Worm (Caenorhabditis elegans) whole organism, L1 larva: Measurements from ENCODE around the gene sds-22.

Experiments used
- aly-2 ChIP-seq: fragments of 150-350 bp; optimal IDR thresholded peaks from 2 replicates; lab custom pipeline; 2014; ENCODE audit warnings: missing biosample characterization, missing genetic modification characterization
- blmp-1 ChIP-seq: fragments of 150-350 bp; optimal IDR thresholded peaks from 2 replicates; lab custom pipeline; 2014; ENCODE audit warnings: missing biosample characterization, missing genetic modification characterization
- ceh-82 ChIP-seq, 3 experiments: fragments of 150-350 bp in 1 of 3; sonication (generic microtip) in 2 of 3; optimal IDR thresholded peaks; 2 replicates each; lab custom pipeline; 2014 to 2017; ENCODE audit warnings: missing biosample characterization in 3 of 3, missing genetic modification characterization in 3 of 3
- ceh-88 ChIP-seq: fragments of 200-800 bp; sonication (Bioruptor generic); IDR thresholded peaks from 2 replicates; pipeline ENCODE4 v1.3.6; 2022; ENCODE audit warnings: missing genetic modification characterization, missing compliant biosample characterization
- dpl-1 ChIP-seq, 3 experiments: fragments of 150-350 bp in 2 of 3; sonication (generic microtip) in 1 of 3; optimal IDR thresholded peaks; 2 replicates each; lab custom pipeline; 2014 to 2017; ENCODE audit warnings: missing biosample characterization in 3 of 3, missing genetic modification characterization in 3 of 3, missing genetic modification reagents in 3 of 3
- dsc-1 ChIP-seq: sonication (generic microtip); optimal IDR thresholded peaks from 2 replicates; lab custom pipeline; 2016; ENCODE audit warnings: mild to moderate bottlenecking, missing genetic modification characterization, missing compliant biosample characterization
- efl-1 ChIP-seq, 4 experiments: fragments of 150-350 bp; optimal IDR thresholded peaks in 3 of 4; peaks in 1 of 4; 1 replicate in 1 of 4; 2 replicates in 3 of 4; lab custom pipeline; 2014; ENCODE audit warnings: missing biosample characterization in 2 of 4, missing genetic modification characterization in 2 of 4, missing genetic modification reagents in 2 of 4
- efl-3 ChIP-seq: fragments of 200-800 bp; sonication (Bioruptor generic); optimal IDR thresholded peaks from 2 replicates; lab custom pipeline; 2018; ENCODE audit warnings: mild to moderate bottlenecking, missing genetic modification characterization, missing compliant biosample characterization
- egl-13 ChIP-seq: sonication (generic microtip); optimal IDR thresholded peaks from 2 replicates; lab custom pipeline; 2016; ENCODE audit warnings: missing genotype, missing genetic modification reagents, missing genetic modification characterization, missing compliant biosample characterization
- egl-27 ChIP-seq, 2 experiments: fragments of 150-350 bp in 1 of 2; sonication (generic microtip); optimal IDR thresholded peaks; 3 replicates each; lab custom pipeline; 2017 to 2018; ENCODE audit warnings: missing biosample characterization in 2 of 2, missing genetic modification characterization in 2 of 2, missing genetic modification reagents in 2 of 2
- elt-2 ChIP-seq: sonication (generic microtip); optimal IDR thresholded peaks from 2 replicates; lab custom pipeline; 2016; ENCODE audit warnings: missing genetic modification characterization, mild to moderate bottlenecking, inconsistent platforms, missing compliant biosample characterization, missing genetic modification reagents
- fkh-4 ChIP-seq: sonication (generic microtip); optimal IDR thresholded peaks from 2 replicates; lab custom pipeline; 2016; ENCODE audit warnings: missing compliant biosample characterization, missing genetic modification characterization, borderline replicate concordance
- fkh-8 ChIP-seq: sonication (generic microtip); optimal IDR thresholded peaks from 2 replicates; lab custom pipeline; 2016; ENCODE audit warnings: mild to moderate bottlenecking, missing genetic modification characterization, missing compliant biosample characterization
- fos-1 ChIP-seq: fragments of 150-350 bp; optimal IDR thresholded peaks from 2 replicates; lab custom pipeline; 2014; ENCODE audit warnings: missing biosample characterization, missing genetic modification characterization
- grh-1 ChIP-seq: fragments of 200-800 bp; sonication (Bioruptor generic); IDR thresholded peaks from 2 replicates; pipeline ENCODE4 v1.3.6; 2022; ENCODE audit warnings: missing genetic modification reagents, missing genetic modification characterization, missing compliant biosample characterization
- hlh-17 ChIP-seq: fragments of 200-800 bp; sonication (Bioruptor generic); optimal IDR thresholded peaks from 2 replicates; lab custom pipeline; 2018; ENCODE audit warnings: missing genetic modification characterization, mild to moderate bottlenecking, missing compliant biosample characterization, moderate library complexity, borderline replicate concordance
- hlh-4 ChIP-seq: sonication (generic microtip); optimal IDR thresholded peaks from 2 replicates; lab custom pipeline; 2016; ENCODE audit warnings: mild to moderate bottlenecking, missing genetic modification characterization, missing compliant biosample characterization
- hpl-2 ChIP-seq: fragments of 150-350 bp; optimal IDR thresholded peaks from 2 replicates; lab custom pipeline; 2014; ENCODE audit warnings: missing biosample characterization, missing genetic modification reagents, missing genetic modification characterization
- irx-1 ChIP-seq: sonication (generic microtip); optimal IDR thresholded peaks from 2 replicates; lab custom pipeline; 2016; ENCODE audit warnings: missing genetic modification characterization, missing compliant biosample characterization
- lin-14 ChIP-seq: fragments of 200-800 bp; sonication (Bioruptor generic); optimal IDR thresholded peaks from 2 replicates; lab custom pipeline; 2018; ENCODE audit warnings: mild to moderate bottlenecking, missing genetic modification characterization, moderate library complexity, missing compliant biosample characterization
- lin-15B ChIP-seq: fragments of 150-350 bp; sonication (generic microtip); optimal IDR thresholded peaks from 3 replicates; lab custom pipeline; 2014; ENCODE audit warnings: missing biosample characterization, missing genetic modification characterization
- lin-35 ChIP-seq, 2 experiments: fragments of 150-350 bp; optimal IDR thresholded peaks; 2 replicates each; lab custom pipeline; 2014; ENCODE audit warnings: missing biosample characterization in 2 of 2, missing genetic modification characterization in 2 of 2, missing genetic modification reagents in 2 of 2
- lsy-2 ChIP-seq, 2 experiments: fragments of 150-350 bp; optimal IDR thresholded peaks; 2 replicates each; lab custom pipeline; 2014; ENCODE audit warnings: missing biosample characterization in 2 of 2, missing genetic modification characterization in 2 of 2
- mef-2 ChIP-seq: fragments of 150-350 bp; optimal IDR thresholded peaks from 2 replicates; lab custom pipeline; 2014; ENCODE audit warnings: missing biosample characterization, missing genetic modification characterization
- mep-1 ChIP-seq: fragments of 150-350 bp; optimal IDR thresholded peaks from 2 replicates; lab custom pipeline; 2014; ENCODE audit warnings: missing biosample characterization, missing genetic modification characterization
- nhr-11 ChIP-seq: fragments of 150-350 bp; optimal IDR thresholded peaks from 2 replicates; lab custom pipeline; 2014; ENCODE audit warnings: missing biosample characterization, missing genetic modification characterization
- nhr-12 ChIP-seq: sonication (generic microtip); optimal IDR thresholded peaks from 2 replicates; lab custom pipeline; 2017; ENCODE audit warnings: missing biosample characterization, missing genetic modification characterization
- nhr-20 ChIP-seq: sonication (generic microtip); optimal IDR thresholded peaks from 2 replicates; lab custom pipeline; 2016; ENCODE audit warnings: mild to moderate bottlenecking, missing genetic modification characterization, missing compliant biosample characterization
- nhr-237 ChIP-seq: fragments of 150-350 bp; optimal IDR thresholded peaks from 2 replicates; lab custom pipeline; 2014; ENCODE audit warnings: missing biosample characterization, missing genetic modification characterization
- nhr-28 ChIP-seq: fragments of 150-350 bp; optimal IDR thresholded peaks from 2 replicates; lab custom pipeline; 2014; ENCODE audit warnings: missing biosample characterization, missing genetic modification characterization
- nhr-47 ChIP-seq: sonication (generic microtip); optimal IDR thresholded peaks from 2 replicates; lab custom pipeline; 2016; ENCODE audit warnings: mild to moderate bottlenecking, missing genetic modification characterization, moderate library complexity, missing compliant biosample characterization
- nhr-71 ChIP-seq: sonication (generic microtip); optimal IDR thresholded peaks from 2 replicates; lab custom pipeline; 2016; ENCODE audit warnings: mild to moderate bottlenecking, missing genetic modification characterization, moderate library complexity, missing compliant biosample characterization
- nhr-77 ChIP-seq: fragments of 150-350 bp; optimal IDR thresholded peaks from 2 replicates; lab custom pipeline; 2014; ENCODE audit warnings: missing biosample characterization, missing genetic modification characterization
- nhr-90 ChIP-seq: sonication (generic microtip); optimal IDR thresholded peaks from 2 replicates; lab custom pipeline; 2016; ENCODE audit warnings: mild to moderate bottlenecking, missing genetic modification characterization, missing compliant biosample characterization; ENCODE audit not compliant: poor library complexity
- pqm-1 ChIP-seq: sonication (generic microtip); optimal IDR thresholded peaks from 3 replicates; lab custom pipeline; 2017; ENCODE audit warnings: missing biosample characterization, missing genetic modification characterization
- snpc-4 ChIP-seq: fragments of 150-350 bp; optimal IDR thresholded peaks from 2 replicates; lab custom pipeline; 2014; ENCODE audit warnings: missing biosample characterization, missing genetic modification characterization
- snu-23 ChIP-seq: sonication (generic microtip); optimal IDR thresholded peaks from 2 replicates; lab custom pipeline; 2016; ENCODE audit warnings: missing genetic modification characterization, missing compliant biosample characterization
- sox-4 ChIP-seq: sonication (generic microtip); optimal IDR thresholded peaks from 2 replicates; lab custom pipeline; 2016; ENCODE audit warnings: missing genetic modification characterization, missing compliant biosample characterization
- sup-37 ChIP-seq: fragments of 200-800 bp; sonication (Bioruptor generic); optimal IDR thresholded peaks from 2 replicates; lab custom pipeline; 2018; ENCODE audit warnings: mild to moderate bottlenecking, missing genetic modification characterization, missing compliant biosample characterization
- tbx-2 ChIP-seq: sonication (generic microtip); optimal IDR thresholded peaks from 2 replicates; lab custom pipeline; 2016; ENCODE audit warnings: missing genetic modification characterization, missing compliant biosample characterization
- unc-130 ChIP-seq: fragments of 150-350 bp; optimal IDR thresholded peaks from 2 replicates; lab custom pipeline; 2017; ENCODE audit warnings: missing biosample characterization, missing genetic modification characterization, inconsistent platforms
- vab-15 ChIP-seq: sonication (generic microtip); optimal IDR thresholded peaks from 2 replicates; lab custom pipeline; 2017; ENCODE audit warnings: missing genotype, mild to moderate bottlenecking, missing genetic modification characterization, missing compliant biosample characterization
- zag-1 ChIP-seq: fragments of 150-350 bp; optimal IDR thresholded peaks from 2 replicates; lab custom pipeline; 2014; ENCODE audit warnings: missing biosample characterization, missing genetic modification characterization

Gene sds-22

DNA sequence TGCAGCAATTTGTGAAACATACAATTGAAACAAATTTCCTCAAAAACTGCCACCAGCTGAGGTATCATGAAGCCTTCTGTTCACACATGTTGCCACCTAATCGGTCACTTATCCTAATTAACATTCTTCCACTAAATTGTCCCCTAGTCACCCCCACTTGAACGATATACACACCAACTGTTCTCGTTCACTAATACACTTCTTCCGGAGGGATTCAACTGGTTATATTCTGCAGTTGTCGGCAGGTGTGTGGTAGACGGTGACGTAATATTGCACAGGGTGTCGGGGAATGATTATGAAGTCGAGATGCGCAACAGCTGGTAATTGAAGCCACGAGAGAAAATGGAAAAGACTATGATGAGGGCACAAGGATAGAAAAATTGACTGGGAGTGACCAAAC, 42.8 kb upstream of the sds-22 start (continued):
- no peak for TF ChIP-seq blmp-1
- TF ChIP-seq tbx-2 (tag; lab: Kevin White, UChicago) = peak; percentile 79
- TF ChIP-seq efl-3 (GFP tag; lab: Kevin White, UChicago) = no peak
- TF ChIP-seq nhr-11 = no peak
- no peak for TF ChIP-seq elt-2 (tag; lab: Kevin White, UChicago)
- TF ChIP-seq egl-13 (tag; lab: Kevin White, UChicago) = no peak
- TF ChIP-seq egl-27 (tag; optimal IDR thresholded peaks at IDR 0.05; lab: Kevin White, UChicago) = no peak
- TF ChIP-seq lin-14 (GFP tag; lab: Kevin White, UChicago) = peak; percentile 18
- TF ChIP-seq, all 84 proteins: peak for 6

DNA sequence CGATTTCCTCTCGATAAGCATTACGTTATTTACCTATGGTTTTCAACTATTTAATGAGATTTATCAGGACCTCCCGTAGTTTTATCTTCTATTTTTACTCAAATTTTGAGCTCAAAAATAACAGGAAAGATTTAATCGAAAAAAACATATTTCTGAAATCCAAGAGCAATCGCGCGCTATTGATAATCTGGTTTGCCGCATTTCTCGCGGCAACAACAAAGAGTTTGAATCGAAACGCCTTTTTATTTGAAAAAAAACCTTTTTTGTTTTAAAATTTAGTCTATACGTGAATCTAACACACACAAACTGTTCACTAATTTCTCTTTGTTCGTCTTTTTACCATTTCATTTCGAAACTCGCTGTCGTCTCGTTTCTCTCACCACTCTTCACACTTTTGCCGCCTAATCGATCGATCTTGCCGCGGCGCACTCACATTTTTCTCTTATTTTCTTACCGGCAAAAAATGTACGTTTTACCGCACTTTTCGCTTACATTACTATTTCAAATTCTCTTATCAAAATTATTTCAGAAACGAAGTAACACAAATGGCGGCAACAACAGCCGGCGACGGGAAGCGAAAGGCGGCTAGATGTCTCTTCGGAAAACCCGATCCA, 41.9 kb upstream of the sds-22 start, which contains the start of gene cki-2:
cki-2 (plus strand) TSS at position 337 of the 614 bp plus-strand sequence.
- TF ChIP-seq nhr-20 (peak; percentile 1), nhr-77 (tag; lab: Kevin White, UChicago) (no peak), lsy-2 (tag; optimal IDR thresholded peaks at IDR 0.05; lab: Kevin White, UChicago) (peak in 1 of 2 experiments; percentile 49), lin-14 (GFP tag; lab: Kevin White, UChicago) (peak; percentile 25), dpl-1 (GFP tag; optimal IDR thresholded peaks at IDR 0.05; lab: Kevin White, UChicago) (peak; percentile 23 to 84 (median 62)), lin-35 (GFP tag; optimal IDR thresholded peaks at IDR 0.05; lab: Kevin White, UChicago) (peak; percentile 63 to 73), hlh-17 (GFP tag; lab: Kevin White, UChicago) (no peak), efl-1 (optimal IDR thresholded peaks at IDR 0.05; lab: Kevin White, UChicago) (peak; percentile 21 to 64), efl-1 (GFP tag; optimal IDR thresholded peaks at IDR 0.05 in 1 of 2; lab: Kevin White, UChicago) (peak; percentile 72 to 93), unc-130 (tag; lab: Kevin White, UChicago) (no peak), grh-1 (GFP tag; lab: Robert Waterston, UW) (no peak), snu-23 (GFP tag; lab: Kevin White, UChicago) (peak; percentile 14), elt-2 (tag; lab: Kevin White, UChicago) (peak; percentile 5), blmp-1 (peak; percentile 41)

- TF ChIP-seq vab-15 (tag; lab: Kevin White, UChicago) = no peak
- no peak for TF ChIP-seq nhr-77 (tag; lab: Kevin White, UChicago)
- TF ChIP-seq fkh-4 = no peak
- TF ChIP-seq nhr-90 = no peak
- no peak for TF ChIP-seq nhr-47 (tag; lab: Kevin White, UChicago)
- no peak for TF ChIP-seq lin-15B (tag; lab: Kevin White, UChicago)
- TF ChIP-seq sox-4 (tag; lab: Kevin White, UChicago) = no peak
- TF ChIP-seq nhr-12 (tag; lab: Kevin White, UChicago) = no peak
- TF ChIP-seq aly-2 = no peak
- no peak for TF ChIP-seq nhr-11
- no peak for TF ChIP-seq dsc-1 (tag; lab: Kevin White, UChicago)
- no peak for TF ChIP-seq nhr-28
- TF ChIP-seq hpl-2 (GFP tag; lab: Kevin White, UChicago) = no peak
- no peak for TF ChIP-seq pqm-1 (tag; lab: Kevin White, UChicago)
- TF ChIP-seq ceh-88 (GFP tag; lab: Robert Waterston, UW) = no peak
- TF ChIP-seq efl-1 (optimal IDR thresholded peaks at IDR 0.05; lab: Kevin White, UChicago) = no peak
- TF ChIP-seq efl-1 (GFP tag; optimal IDR thresholded peaks at IDR 0.05 in 1 of 2; lab: Kevin White, UChicago) = no peak
Measured at ce11 chrII:7817580-7817979, 40.6 kb upstream of the sds-22 start.

DNA sequence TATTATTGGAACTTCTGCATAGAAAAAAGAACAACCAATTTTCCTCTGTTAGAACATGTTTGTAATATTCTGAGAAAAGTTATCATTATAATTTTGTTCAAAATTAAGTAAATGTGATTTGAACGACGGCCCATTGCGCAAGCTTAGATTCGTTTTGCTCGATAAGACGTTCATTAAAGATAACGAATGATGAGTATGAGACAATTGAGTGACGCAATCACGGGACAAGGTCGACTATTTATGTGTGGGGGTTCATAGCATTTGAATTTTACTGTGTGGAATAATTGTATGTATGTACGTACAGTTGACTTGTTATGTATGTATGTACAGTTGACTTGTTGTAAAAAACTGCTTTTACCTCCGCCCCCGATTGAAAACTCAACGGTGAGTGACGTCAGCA, 38.8 kb upstream of the sds-22 start:
- no peak for TF ChIP-seq ceh-82 (tag; optimal IDR thresholded peaks at IDR 0.05; lab: Kevin White, UChicago)
- TF ChIP-seq zag-1 (tag; lab: Kevin White, UChicago) = no peak
- TF ChIP-seq blmp-1 = no peak
- TF ChIP-seq nhr-77 (tag; lab: Kevin White, UChicago) = no peak
- no peak for TF ChIP-seq nhr-237
- TF ChIP-seq nhr-28 = no peak
- TF ChIP-seq fos-1 (tag; lab: Kevin White, UChicago) = no peak
- TF ChIP-seq dpl-1 (GFP tag; optimal IDR thresholded peaks at IDR 0.05; lab: Kevin White, UChicago) = no peak
- TF ChIP-seq mep-1 (tag; lab: Kevin White, UChicago) = no peak
- no peak for TF ChIP-seq sup-37
- no peak for TF ChIP-seq irx-1 (tag; lab: Kevin White, UChicago)
- TF ChIP-seq fkh-8 (tag; lab: Kevin White, UChicago) = no peak
- no peak for TF ChIP-seq unc-130 (tag; lab: Kevin White, UChicago)
- no peak for TF ChIP-seq mef-2 (tag; lab: Kevin White, UChicago)
- TF ChIP-seq snpc-4 = no peak
- TF ChIP-seq nhr-71 (tag; lab: Kevin White, UChicago) = no peak
- no peak for TF ChIP-seq snu-23 (GFP tag; lab: Kevin White, UChicago)
- TF ChIP-seq efl-1 (optimal IDR thresholded peaks at IDR 0.05; lab: Kevin White, UChicago) = no peak
- no peak for TF ChIP-seq efl-1 (GFP tag; optimal IDR thresholded peaks at IDR 0.05 in 1 of 2; lab: Kevin White, UChicago)
- TF ChIP-seq hlh-4 (tag; lab: Kevin White, UChicago) = no peak
- no peak for TF ChIP-seq lin-35 (GFP tag; optimal IDR thresholded peaks at IDR 0.05; lab: Kevin White, UChicago)
